Fruit fly (Drosophila melanogaster) whole organism: Measurements from ENCODE around the gene Atg1.

Experiments
- EcR ChIP-seq, 2 experiments: fragments of >200 bp; optimal IDR thresholded peaks; 2 replicates each; lab custom pipeline; 2017; ENCODE audit warnings: missing biosample characterization in 2 of 2, missing genetic modification characterization in 2 of 2, missing genetic modification reagents in 2 of 2
- psq ChIP-seq: fragments of >200 bp; optimal IDR thresholded peaks from 2 replicates; lab custom pipeline; 2017
- usp ChIP-seq: fragments of >200 bp; optimal IDR thresholded peaks from 2 replicates; lab custom pipeline; 2017; ENCODE audit warnings: missing biosample characterization, missing genetic modification characterization, mixed read lengths

DNA sequence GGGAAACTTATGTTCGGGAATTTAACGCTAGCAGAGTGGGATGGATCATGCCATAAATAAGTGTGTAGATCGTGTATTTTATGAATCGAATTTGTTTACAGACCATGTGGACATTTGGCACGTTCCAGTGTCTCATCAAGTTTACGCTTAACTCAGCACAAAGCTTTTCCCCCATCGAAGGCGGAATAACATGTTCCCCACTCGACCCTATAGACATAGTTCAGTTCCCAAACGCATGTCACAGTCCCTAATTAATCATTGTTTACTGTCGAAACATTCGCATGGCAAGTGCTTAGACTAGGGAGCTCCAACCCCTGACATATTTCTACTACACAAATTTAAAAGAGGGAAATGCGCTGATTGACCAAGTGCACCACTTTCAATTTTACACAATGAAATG, 36.5 kb upstream of the Atg1 start:
- TF ChIP-seq psq (lab: Kevin White, UChicago) (no peak), EcR (GFP tag; optimal IDR thresholded peaks at IDR 0.05; lab: Kevin White, UChicago) (no peak), usp (GFP tag; lab: Kevin White, UChicago) (no peak)
